Worm (Caenorhabditis elegans) whole organism, L1 larva: ENCODE data around the gene cyk-7.

ENCODE experiments used
- F16B12.6 ChIP-seq: fragments of 150-350 bp; optimal IDR thresholded peaks from 2 replicates; lab custom pipeline; 2014; ENCODE audit warnings: missing biosample characterization, missing genetic modification characterization
- ama-1 ChIP-seq: fragments of 150-350 bp; optimal IDR thresholded peaks from 2 replicates; lab custom pipeline; 2014
- egl-27 ChIP-seq, 2 experiments: fragments of 150-350 bp in 1 of 2; sonication (generic microtip); optimal IDR thresholded peaks; 3 replicates each; lab custom pipeline; 2017 to 2018; ENCODE audit warnings: missing biosample characterization in 2 of 2, missing genetic modification characterization in 2 of 2, missing genetic modification reagents in 2 of 2
- nhr-19 ChIP-seq: fragments of 200-800 bp; sonication (Bioruptor generic); conservative IDR thresholded peaks from 2 replicates; pipeline ENCODE4 v1.3.6; 2022; ENCODE audit warnings: missing genetic modification characterization, missing compliant biosample characterization
- pqm-1 ChIP-seq: sonication (generic microtip); optimal IDR thresholded peaks from 3 replicates; lab custom pipeline; 2017; ENCODE audit warnings: missing biosample characterization, missing genetic modification characterization
- swsn-7 ChIP-seq: sonication (generic microtip); optimal IDR thresholded peaks from 2 replicates; lab custom pipeline; 2016; ENCODE audit warnings: missing genetic modification characterization, missing compliant biosample characterization

DNA sequence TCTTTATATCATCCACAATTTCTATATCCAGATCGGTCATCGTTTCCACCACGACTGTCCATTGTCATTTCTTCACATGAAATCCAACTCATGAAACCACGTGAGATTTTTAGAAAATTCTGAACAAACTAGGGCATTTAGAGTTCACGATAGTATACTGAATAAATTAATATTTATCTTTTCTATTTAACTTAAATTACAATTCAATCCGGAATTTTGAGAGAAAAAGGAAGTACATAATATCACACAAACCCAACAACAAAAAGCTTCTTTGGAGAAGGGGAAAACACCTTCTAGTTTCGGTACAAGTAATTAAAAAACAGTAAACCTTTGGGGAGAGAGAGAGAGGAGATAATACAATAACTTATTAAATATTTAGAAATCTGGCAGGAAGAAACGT lies 27.8 kb downstream of the cyk-7 start, which contains the start of gene ZK686.5:
- no peak for TF ChIP-seq pqm-1 (tag; lab: Kevin White, UChicago)
- no peak for TF ChIP-seq ama-1
- no peak for TF ChIP-seq egl-27 (tag; optimal IDR thresholded peaks at IDR 0.05; lab: Kevin White, UChicago)
- no peak for TF ChIP-seq nhr-19 (GFP tag; lab: Robert Waterston, UW)
- no peak for TF ChIP-seq F16B12.6
- TF ChIP-seq swsn-7 (tag; lab: Kevin White, UChicago), result no peak
